Fruit fly (Drosophila melanogaster) whole organism, wandering third instar larva: ENCODE data around the gene AANATL7.

Source experiments
- Abd-B ChIP-seq: fragments of >200 bp; optimal IDR thresholded peaks from 2 replicates; lab custom pipeline; 2017; ENCODE audit warnings: missing biosample characterization, missing genetic modification characterization
- CG32264 ChIP-seq: fragments of 200-800 bp; sonication (Bioruptor generic); optimal IDR thresholded peaks from 2 replicates; lab custom pipeline; 2016; ENCODE audit warnings: missing biosample characterization, missing genetic modification characterization
- CG9705 ChIP-seq: fragments of 200-800 bp; sonication (Bioruptor generic); optimal IDR thresholded peaks from 2 replicates; lab custom pipeline; 2018; ENCODE audit warnings: missing biosample characterization, mild to moderate bottlenecking, missing genetic modification characterization
- CrebA ChIP-seq: fragments of 200-800 bp; sonication (Bioruptor generic); optimal IDR thresholded peaks from 2 replicates; lab custom pipeline; 2016; ENCODE audit warnings: missing biosample characterization, mild to moderate bottlenecking, missing genetic modification characterization, borderline replicate concordance
- Dfd ChIP-seq: fragments of >200 bp; optimal IDR thresholded peaks from 2 replicates; lab custom pipeline; 2017; ENCODE audit warnings: missing biosample characterization, missing genetic modification characterization
- Dif ChIP-seq: fragments of 200-275, 200-300 bp; sonication (Bioruptor generic); optimal IDR thresholded peaks from 2 replicates; lab custom pipeline; 2018; ENCODE audit warnings: missing biosample characterization, missing genetic modification characterization; ENCODE audit not compliant: partially characterized antibody
- HLH106 ChIP-seq: fragments of 200-800 bp; optimal IDR thresholded peaks from 3 replicates; lab custom pipeline; 2019; ENCODE audit warnings: missing biosample characterization, mild to moderate bottlenecking, missing genetic modification characterization, moderate library complexity
- Hnf4 ChIP-seq: fragments of 200-800 bp; sonication (Bioruptor generic); optimal IDR thresholded peaks from 2 replicates; lab custom pipeline; 2016; ENCODE audit warnings: missing biosample characterization, mild to moderate bottlenecking, missing genetic modification characterization
- Hr78 ChIP-seq: fragments of >200 bp; optimal IDR thresholded peaks from 2 replicates; lab custom pipeline; 2017; ENCODE audit warnings: missing biosample characterization, missing genetic modification characterization
- Hr83 ChIP-seq: fragments of 200-300 bp; sonication (Bioruptor generic); optimal IDR thresholded peaks from 2 replicates; lab custom pipeline; 2016; ENCODE audit warnings: missing biosample characterization, mild to moderate bottlenecking, missing genetic modification characterization, moderate library complexity; ENCODE audit not compliant: poor library complexity, severe bottlenecking
- Jra ChIP-seq: sonication (Bioruptor generic); optimal IDR thresholded peaks from 2 replicates; lab custom pipeline; 2016; ENCODE audit warnings: missing biosample characterization, missing genetic modification characterization
- Mio ChIP-seq: sonication (Bioruptor generic); optimal IDR thresholded peaks from 2 replicates; lab custom pipeline; 2016; ENCODE audit warnings: missing biosample characterization, missing genetic modification characterization
- Myc ChIP-seq: fragments of >200 bp; optimal IDR thresholded peaks from 2 replicates; lab custom pipeline; 2017
- N ChIP-seq: fragments of >200 bp; optimal IDR thresholded peaks from 2 replicates; lab custom pipeline; 2018; ENCODE audit warnings: missing biosample characterization, missing external identifiers, missing genetic modification characterization
- OdsH ChIP-seq: fragments of 200-800 bp; sonication (Bioruptor generic); optimal IDR thresholded peaks from 2 replicates; lab custom pipeline; 2016; ENCODE audit warnings: missing biosample characterization, mild to moderate bottlenecking, missing genetic modification characterization
- Rel ChIP-seq, 2 experiments: fragments of 200-800 bp; sonication (Bioruptor generic) in 1 of 2; optimal IDR thresholded peaks; 2 replicates in 1 of 2; 3 replicates in 1 of 2; lab custom pipeline; 2016 to 2019; ENCODE audit warnings: mild to moderate bottlenecking in 2 of 2, missing biosample characterization in 2 of 2, missing genetic modification characterization in 2 of 2, moderate library complexity in 1 of 2
- Sp1 ChIP-seq: fragments of 200-800 bp; sonication (Bioruptor generic); optimal IDR thresholded peaks from 3 replicates; lab custom pipeline; 2019; ENCODE audit warnings: missing biosample characterization, mild to moderate bottlenecking, missing genetic modification characterization, moderate library complexity
- Vsx2 ChIP-seq: fragments of 200-300, 225-300 bp; sonication (Bioruptor generic); optimal IDR thresholded peaks from 2 replicates; lab custom pipeline; 2018; ENCODE audit warnings: missing biosample characterization, missing genetic modification characterization; ENCODE audit not compliant: partially characterized antibody
- br ChIP-seq: fragments of 200-800 bp; sonication (Bioruptor generic); optimal IDR thresholded peaks from 2 replicates; lab custom pipeline; 2016; ENCODE audit warnings: missing biosample characterization, missing genetic modification characterization
- brk ChIP-seq: fragments of 200-800 bp; sonication (Bioruptor generic); optimal IDR thresholded peaks from 2 replicates; lab custom pipeline; 2016; ENCODE audit warnings: missing biosample characterization, mild to moderate bottlenecking, missing genetic modification characterization
- dl ChIP-seq, 2 experiments: fragments of 175-275, 200-275 bp in 1 of 2; fragments of 200-275 bp in 1 of 2; sonication (Bioruptor generic); optimal IDR thresholded peaks; lab custom pipeline; 2018; ENCODE audit warnings: mild to moderate bottlenecking in 2 of 2, missing biosample characterization in 2 of 2, missing genetic modification characterization in 2 of 2, moderate library complexity in 2 of 2; ENCODE audit not compliant: partially characterized antibody in 2 of 2, insufficient read depth in 1 of 2
- dsf ChIP-seq: sonication (Bioruptor generic); optimal IDR thresholded peaks from 2 replicates; lab custom pipeline; 2016; ENCODE audit warnings: missing biosample characterization, missing genetic modification characterization, borderline replicate concordance
- ey ChIP-seq: fragments of 200-800 bp; sonication (Bioruptor generic); optimal IDR thresholded peaks from 2 replicates; lab custom pipeline; 2016; ENCODE audit warnings: missing biosample characterization, missing genetic modification characterization
- foxo ChIP-seq, 2 experiments: fragments of 200-800 bp; sonication (Bioruptor generic); optimal IDR thresholded peaks; 2 replicates in 1 of 2; 3 replicates in 1 of 2; lab custom pipeline; 2016 to 2017; ENCODE audit warnings: missing biosample characterization in 2 of 2, missing genetic modification characterization in 2 of 2
- fru ChIP-seq: fragments of 200-800 bp; sonication (Bioruptor generic); optimal IDR thresholded peaks from 3 replicates; lab custom pipeline; 2016; ENCODE audit warnings: missing biosample characterization, mild to moderate bottlenecking, missing genetic modification characterization
- h ChIP-seq: fragments of 200-800 bp; sonication (Bioruptor generic); optimal IDR thresholded peaks from 3 replicates; lab custom pipeline; 2016; ENCODE audit warnings: missing biosample characterization, mild to moderate bottlenecking, missing genetic modification characterization
- jim ChIP-seq: fragments of 175-275, 200-325 bp; sonication (Bioruptor generic); optimal IDR thresholded peaks from 2 replicates; lab custom pipeline; 2016; ENCODE audit warnings: missing biosample characterization, mild to moderate bottlenecking, missing genetic modification characterization
- pan ChIP-seq: fragments of >200 bp; optimal IDR thresholded peaks from 2 replicates; lab custom pipeline; 2017
- psq ChIP-seq: fragments of 200-800 bp; sonication (Bioruptor generic); optimal IDR thresholded peaks from 3 replicates; lab custom pipeline; 2017; ENCODE audit warnings: missing biosample characterization, mild to moderate bottlenecking, missing genetic modification characterization, moderate library complexity
- rgr ChIP-seq: fragments of 200-800 bp; sonication (Bioruptor generic); optimal IDR thresholded peaks from 3 replicates; lab custom pipeline; 2016; ENCODE audit warnings: missing biosample characterization, mild to moderate bottlenecking, missing genetic modification characterization
- sage ChIP-seq: fragments of 200-800 bp; sonication (Bioruptor generic); optimal IDR thresholded peaks from 2 replicates; lab custom pipeline; 2016; ENCODE audit warnings: missing biosample characterization, mild to moderate bottlenecking, missing genetic modification characterization
- sv ChIP-seq: fragments of 200-800 bp; sonication (Bioruptor generic); optimal IDR thresholded peaks from 3 replicates; lab custom pipeline; 2016; ENCODE audit warnings: missing biosample characterization, missing genetic modification characterization
- usp ChIP-seq: fragments of >200 bp; optimal IDR thresholded peaks from 2 replicates; lab custom pipeline; 2017; ENCODE audit warnings: missing biosample characterization, missing genetic modification characterization
- woc ChIP-seq: sonication (Bioruptor generic); optimal IDR thresholded peaks from 2 replicates; lab custom pipeline; 2016; ENCODE audit warnings: missing biosample characterization, mild to moderate bottlenecking, missing genetic modification characterization

The AANATL7 gene

DNA sequence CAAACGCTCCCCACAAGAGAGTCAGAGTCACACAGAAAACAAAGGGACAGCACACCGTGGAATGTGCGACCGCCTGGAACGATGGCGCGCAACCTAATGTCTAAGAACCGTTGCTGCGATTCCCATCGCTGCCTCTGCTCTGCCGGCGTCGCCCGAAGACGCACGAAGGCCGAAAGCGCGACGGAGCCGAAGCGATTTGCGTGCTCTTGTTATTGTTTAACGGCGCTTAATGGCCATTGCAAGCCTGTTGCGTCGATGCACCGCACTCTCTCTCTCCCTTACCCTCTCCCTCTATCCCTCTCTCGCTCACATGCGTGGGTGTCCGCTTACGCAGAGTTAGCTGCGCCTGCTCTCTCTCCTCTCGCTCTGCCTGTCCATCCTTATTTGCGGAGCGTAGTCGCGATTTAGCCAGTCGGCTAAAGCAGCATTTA is 35.4 kb upstream of the AANATL7 start, which contains the start of gene trol:
Gene trol (minus strand): TSS at position 100 of the 431 bp plus-strand sequence.
- TF ChIP-seq Rel (GFP tag; optimal IDR thresholded peaks at IDR 0.05; lab: Kevin White, UChicago) (no peak), Rel (tag; optimal IDR thresholded peaks at IDR 0.05; lab: Kevin White, UChicago) (peak; percentile 12), brk (no peak), dl (GFP tag; optimal IDR thresholded peaks at IDR 0.05; lab: Kevin White, UChicago; ENCODE audit: insufficient read depth in 1 of 2, partially characterized antibody in 2 of 2) (peak in 1 of 2 experiments; percentile 65), pan (lab: Kevin White, UChicago) (no peak), Sp1 (GFP tag; lab: Kevin White, UChicago) (no peak), br (peak; percentile 8), Hnf4 (GFP tag; lab: Kevin White, UChicago) (no peak), fru (GFP tag; lab: Kevin White, UChicago) (peak; percentile 2), h (GFP tag; lab: Kevin White, UChicago) (peak; percentile 45), psq (GFP tag; lab: Kevin White, UChicago) (peak; percentile 30), Dif (GFP tag; lab: Kevin White, UChicago) (peak; percentile 77)

- TF ChIP-seq dsf (GFP tag; lab: Kevin White, UChicago) (no peak), OdsH (GFP tag; lab: Kevin White, UChicago) (no peak), h (GFP tag; lab: Kevin White, UChicago) (no peak), fru (GFP tag; lab: Kevin White, UChicago) (no peak), N (GFP tag; lab: Kevin White, UChicago) (no peak), usp (GFP tag; lab: Kevin White, UChicago) (no peak), Rel (GFP tag; optimal IDR thresholded peaks at IDR 0.05; lab: Kevin White, UChicago) (no peak), Rel (tag; optimal IDR thresholded peaks at IDR 0.05; lab: Kevin White, UChicago) (peak; percentile 1), HLH106 (tag; lab: Kevin White, UChicago) (no peak)
- TF ChIP-seq, all 38 proteins: peak for 1
Observed at dm6 chrX:2546260-2546659, 34.5 kb upstream of the AANATL7 start.

DNA sequence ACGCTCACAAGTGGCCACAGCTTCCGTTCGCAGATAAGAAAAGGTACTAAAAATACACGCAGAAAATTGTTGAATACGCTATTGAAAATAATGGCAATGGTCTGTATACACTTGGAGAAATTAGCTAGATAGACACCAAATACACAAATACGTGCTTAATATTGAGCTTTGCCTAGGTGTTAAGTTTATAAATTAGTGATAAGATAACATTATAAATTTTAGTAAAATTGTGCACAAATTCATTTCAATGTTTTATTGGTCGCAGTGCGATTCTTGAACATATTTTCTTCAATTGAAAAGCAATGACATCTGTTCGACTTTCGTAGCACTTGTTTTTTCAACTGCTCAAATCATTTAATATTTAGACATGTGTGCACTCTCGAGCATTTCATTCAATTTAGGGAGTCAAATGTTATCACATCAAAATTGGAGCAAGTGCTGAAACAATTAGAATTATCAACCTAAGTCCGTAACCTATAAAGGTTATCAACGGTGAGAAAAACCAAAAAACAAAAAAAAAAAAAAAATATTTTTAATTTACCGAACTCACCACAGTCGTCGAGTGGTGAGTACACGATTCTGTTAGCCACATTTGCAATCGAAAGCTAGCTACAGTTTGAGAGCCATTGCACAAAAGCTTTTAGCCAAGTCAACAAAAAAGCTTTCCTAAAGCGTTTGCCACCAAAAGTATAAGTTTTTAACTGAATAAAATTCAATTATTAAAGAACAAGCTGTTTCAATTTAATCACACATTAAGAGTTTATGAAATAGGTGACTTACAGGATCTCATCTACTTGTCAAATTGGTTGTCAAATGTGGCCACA is 33.9 kb upstream of the AANATL7 start:
- TF ChIP-seq Sp1 (GFP tag; lab: Kevin White, UChicago) (no peak), sage (GFP tag; lab: Kevin White, UChicago) (no peak), jim (GFP tag; lab: Kevin White, UChicago) (no peak), psq (GFP tag; lab: Kevin White, UChicago) (no peak), woc (GFP tag; lab: Kevin White, UChicago) (no peak), Abd-B (GFP tag; lab: Kevin White, UChicago) (no peak), CrebA (no peak), sv (GFP tag; lab: Kevin White, UChicago) (no peak), OdsH (GFP tag; lab: Kevin White, UChicago) (no peak), CG32264 (GFP tag; lab: Kevin White, UChicago) (no peak), HLH106 (tag; lab: Kevin White, UChicago) (no peak), Myc (lab: Kevin White, UChicago) (peak; percentile 45), Hr83 (no peak), ey (GFP tag; lab: Kevin White, UChicago) (peak; percentile 15), Vsx2 (no peak), N (GFP tag; lab: Kevin White, UChicago) (no peak), Jra (GFP tag; lab: Kevin White, UChicago) (no peak), Mio (GFP tag; lab: Kevin White, UChicago) (no peak), dsf (GFP tag; lab: Kevin White, UChicago) (no peak), usp (GFP tag; lab: Kevin White, UChicago) (no peak), Dif (GFP tag; lab: Kevin White, UChicago) (no peak), Dfd (GFP tag; lab: Kevin White, UChicago) (no peak), fru (GFP tag; lab: Kevin White, UChicago) (peak; percentile 33), pan (lab: Kevin White, UChicago) (no peak), Hr78 (GFP tag; lab: Kevin White, UChicago) (no peak), dl (GFP tag; optimal IDR thresholded peaks at IDR 0.05; lab: Kevin White, UChicago; ENCODE audit: insufficient read depth in 1 of 2, partially characterized antibody in 2 of 2) (no peak), rgr (peak; percentile 25), foxo (GFP tag; optimal IDR thresholded peaks at IDR 0.05; lab: Kevin White, UChicago) (peak in 1 of 2 experiments; percentile 27), brk (no peak), Hnf4 (GFP tag; lab: Kevin White, UChicago) (no peak), h (GFP tag; lab: Kevin White, UChicago) (peak; percentile 7), CG9705 (GFP tag; lab: Kevin White, UChicago) (no peak)
